Fruit fly (Drosophila melanogaster): ENCODE results near the gene RpL32.

DNA sequence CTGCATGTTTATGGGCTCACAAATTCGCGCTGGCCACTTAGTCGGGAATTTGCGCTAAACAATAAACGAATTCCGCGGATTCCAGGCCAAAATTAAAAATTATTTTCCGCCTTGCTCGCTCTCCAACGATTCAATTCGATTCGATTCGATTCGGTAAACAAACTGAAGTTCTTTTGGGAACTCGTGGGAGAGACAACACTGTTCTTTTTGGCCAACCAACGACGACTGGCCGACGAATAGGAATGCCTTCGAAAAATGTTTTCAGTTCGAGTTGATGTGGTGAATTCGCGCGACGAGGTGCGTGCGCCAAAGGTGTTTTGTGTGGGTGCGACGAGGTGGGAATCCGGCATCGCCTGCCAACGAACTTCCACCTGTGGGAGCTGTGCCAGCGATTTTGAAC lies 6.0 kb upstream of the RpL32 start, which contains the start of gene CG15528:
- TF ChIP-seq Blimp-1 (GFP tag; optimal IDR thresholded peaks at IDR 0.05) (no peak), CG9139 (GFP tag; optimal IDR thresholded peaks at IDR 0.05) (no peak), pdm3 (GFP tag; optimal IDR thresholded peaks at IDR 0.05) (no peak), Smox (GFP tag; optimal IDR thresholded peaks at IDR 0.05) (no peak), lz (GFP tag; optimal IDR thresholded peaks at IDR 0.05) (no peak), vri (GFP tag; optimal IDR thresholded peaks at IDR 0.05) (no peak), CG8119 (GFP tag; IDR thresholded peaks at IDR 0.05) (no peak), CG16779 (tag; optimal IDR thresholded peaks at IDR 0.05) (no peak), Sox102F (GFP tag; optimal IDR thresholded peaks at IDR 0.05) (no peak), CG11762 (GFP tag; optimal IDR thresholded peaks at IDR 0.05; ENCODE audit: insufficient read depth) (no peak)
